Worm (Caenorhabditis elegans): ENCODE measurements around the gene hpo-40.
A peak's percentile ranks its signal among the peaks of the same experiment; 100 is the strongest.

Gene hpo-40

ce11 chrV:10174632-10175075 is 38.1 kb upstream of the hpo-40 start (continued):
- TF ChIP-seq mab-9 (GFP tag; IDR thresholded peaks at IDR 0.05) (peak; percentile 9; the same call in 1 of the 2 replicates), sox-4 (tag; optimal IDR thresholded peaks at IDR 0.05) (peak; percentile 43), lsy-2 (tag; optimal IDR thresholded peaks at IDR 0.05) (peak; percentile 56 to 78), mep-1 (tag; optimal IDR thresholded peaks at IDR 0.05) (peak; percentile 55), pax-3 (tag; optimal IDR thresholded peaks at IDR 0.05) (peak; percentile 78), nhr-28 (tag; optimal IDR thresholded peaks at IDR 0.05) (no peak), nhr-12 (tag; optimal IDR thresholded peaks at IDR 0.05) (no peak), nhr-20 (tag; optimal IDR thresholded peaks at IDR 0.05) (peak; percentile 20), zip-4 (GFP tag; optimal IDR thresholded peaks at IDR 0.05) (no peak), lin-15B (tag; optimal IDR thresholded peaks at IDR 0.05) (peak; percentile 5), egl-13 (tag; optimal IDR thresholded peaks at IDR 0.05) (peak; percentile 91), unc-130 (tag; optimal IDR thresholded peaks at IDR 0.05) (no peak), nhr-19 (GFP tag; conservative IDR thresholded peaks at IDR 0.05) (peak; percentile 46), lin-39 (tag; optimal IDR thresholded peaks at IDR 0.05) (no peak), elt-3 (tag; optimal IDR thresholded peaks at IDR 0.05) (no peak), efl-1 (optimal IDR thresholded peaks at IDR 0.05) (peak; percentile 44 to 53), efl-1 (GFP tag; optimal IDR thresholded peaks at IDR 0.05 in 1 of 2) (peak in 1 of 2 experiments; percentile 19), ztf-11 (tag; optimal IDR thresholded peaks at IDR 0.05) (peak in 1 of 2 experiments; percentile 25), ceh-88 (GFP tag; IDR thresholded peaks at IDR 0.05) (peak; percentile 46; the same call in 1 of the 2 replicates), unc-86 (tag; optimal IDR thresholded peaks at IDR 0.05) (peak; percentile 94), unc-62 (GFP tag; optimal IDR thresholded peaks at IDR 0.05) (no peak), blmp-1 (tag; optimal IDR thresholded peaks at IDR 0.05) (no peak), nhr-90 (tag; optimal IDR thresholded peaks at IDR 0.05; ENCODE audit: poor library complexity) (no peak), mdl-1 (tag; optimal IDR thresholded peaks at IDR 0.05) (peak in 1 of 2 experiments; percentile 51), zag-1 (tag; optimal IDR thresholded peaks at IDR 0.05) (peak; percentile 75), C04F5.9 (tag; optimal IDR thresholded peaks at IDR 0.05) (no peak), skn-1 (tag; optimal IDR thresholded peaks at IDR 0.05) (no peak), nhr-84 (tag; optimal IDR thresholded peaks at IDR 0.05) (no peak), fkh-4 (tag; optimal IDR thresholded peaks at IDR 0.05; ENCODE audit: borderline replicate concordance) (no peak), lin-35 (GFP tag; optimal IDR thresholded peaks at IDR 0.05) (peak in 1 of 2 experiments; percentile 62), irx-1 (tag; optimal IDR thresholded peaks at IDR 0.05) (peak; percentile 55), sup-37 (GFP tag; optimal IDR thresholded peaks at IDR 0.05) (no peak), ceh-63 (GFP tag; optimal IDR thresholded peaks at IDR 0.05) (no peak), nhr-11 (tag; optimal IDR thresholded peaks at IDR 0.05) (no peak), snu-23 (GFP tag; optimal IDR thresholded peaks at IDR 0.05) (peak; percentile 71), mef-2 (tag; optimal IDR thresholded peaks at IDR 0.05) (peak; percentile 53), ets-5 (GFP tag; IDR thresholded peaks at IDR 0.05) (no peak), xbp-1 (tag; optimal IDR thresholded peaks at IDR 0.05) (peak; percentile 66), hlh-17 (GFP tag; optimal IDR thresholded peaks at IDR 0.05; ENCODE audit: borderline replicate concordance) (no peak), egl-27 (tag; optimal IDR thresholded peaks at IDR 0.05) (peak in 1 of 2 experiments; percentile 27), dsc-1 (tag; optimal IDR thresholded peaks at IDR 0.05) (peak; percentile 68), F16B12.6 (tag; optimal IDR thresholded peaks at IDR 0.05) (no peak), efl-3 (GFP tag; optimal IDR thresholded peaks at IDR 0.05) (no peak), nhr-47 (tag; optimal IDR thresholded peaks at IDR 0.05) (peak; percentile 87), pag-3 (tag; optimal IDR thresholded peaks at IDR 0.05; ENCODE audit: borderline replicate concordance, insufficient read depth) (no peak), pqm-1 (tag; optimal IDR thresholded peaks at IDR 0.05) (no peak), unc-30 (tag; optimal IDR thresholded peaks at IDR 0.05) (no peak), vab-15 (tag; optimal IDR thresholded peaks at IDR 0.05) (no peak), isw-1 (GFP tag; IDR thresholded peaks at IDR 0.05) (peak; percentile 78), nhr-85 (tag) (no peak), ama-1 (optimal IDR thresholded peaks at IDR 0.05) (no peak), grh-1 (GFP tag; IDR thresholded peaks at IDR 0.05) (no peak)
